Worm (Caenorhabditis elegans) whole organism, mixed stage, embryonic: ENCODE measurements around the gene ZK105.12.

Experiments
- blmp-1 ChIP-seq: fragments of 150-350 bp; optimal IDR thresholded peaks from 2 replicates; lab custom pipeline; 2014; ENCODE audit warnings: missing biosample characterization, missing genetic modification characterization
- ces-1 ChIP-seq: fragments of 150-350 bp; optimal IDR thresholded peaks from 2 replicates; lab custom pipeline; 2014; ENCODE audit warnings: missing biosample characterization, missing genetic modification reagents, missing genetic modification characterization
- drap-1 ChIP-seq: fragments of 200-800 bp; sonication (Bioruptor generic); optimal IDR thresholded peaks from 3 replicates; lab custom pipeline; 2018; ENCODE audit warnings: mild to moderate bottlenecking, missing genetic modification characterization, missing compliant biosample characterization
- lsy-2 ChIP-seq: fragments of 150-350 bp; optimal IDR thresholded peaks from 2 replicates; lab custom pipeline; 2014; ENCODE audit warnings: missing biosample characterization, missing genetic modification characterization
- mls-2 ChIP-seq: sonication (generic microtip); optimal IDR thresholded peaks from 2 replicates; lab custom pipeline; 2016; ENCODE audit warnings: mild to moderate bottlenecking, missing genetic modification characterization, moderate library complexity, missing compliant biosample characterization
- nhr-28 ChIP-seq: fragments of 150-350 bp; optimal IDR thresholded peaks from 2 replicates; lab custom pipeline; 2014; ENCODE audit warnings: missing biosample characterization, missing genetic modification characterization
- pha-4 ChIP-seq: fragments of 150-350 bp; optimal IDR thresholded peaks from 2 replicates; lab custom pipeline; 2018; ENCODE audit warnings: missing biosample characterization, missing genetic modification reagents, missing genetic modification characterization
- snpc-4 ChIP-seq: fragments of 150-350 bp; optimal IDR thresholded peaks from 2 replicates; lab custom pipeline; 2014; ENCODE audit warnings: missing biosample characterization, missing genetic modification characterization
- unc-62 ChIP-seq: fragments of 150-350 bp; optimal IDR thresholded peaks from 2 replicates; lab custom pipeline; 2014; ENCODE audit warnings: missing biosample characterization, missing genetic modification reagents, missing genetic modification characterization
- ztf-11 ChIP-seq: fragments of 150-350 bp; optimal IDR thresholded peaks from 2 replicates; lab custom pipeline; 2014; ENCODE audit warnings: missing biosample characterization, missing genetic modification characterization

DNA sequence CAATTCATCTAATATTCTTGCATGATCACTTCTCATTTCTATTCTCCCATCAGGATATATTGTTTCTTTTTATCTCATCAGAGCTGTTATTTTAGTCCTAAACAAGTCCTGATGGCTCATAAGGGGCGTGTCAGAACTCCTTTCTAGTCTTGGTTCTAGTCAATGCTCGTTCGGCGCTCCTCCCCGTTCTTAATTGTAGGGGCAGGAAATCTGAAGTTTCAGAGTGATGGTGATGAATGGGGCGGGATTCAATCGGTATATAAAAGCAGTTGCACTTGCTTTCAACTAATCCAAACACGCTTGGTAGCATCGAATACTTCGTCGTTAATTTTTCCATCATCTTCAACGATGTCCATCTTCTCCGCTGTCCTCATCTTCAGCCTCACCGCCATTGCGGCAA, 43.7 kb downstream of the ZK105.12 start, which contains the start of gene C12D5.4:
- TF ChIP-seq lsy-2 (tag; lab: Kevin White, UChicago) = no peak
- no peak for TF ChIP-seq mls-2 (tag; lab: Kevin White, UChicago)
- TF ChIP-seq nhr-28 (tag; lab: Kevin White, UChicago) = no peak
- TF ChIP-seq blmp-1 = no peak
- no peak for TF ChIP-seq drap-1 (GFP tag; lab: Kevin White, UChicago)
- no peak for TF ChIP-seq pha-4 (tag; lab: Kevin White, UChicago)
- no peak for TF ChIP-seq unc-62
- TF ChIP-seq ces-1 (GFP tag; lab: Kevin White, UChicago) = no peak
- TF ChIP-seq snpc-4 (tag; lab: Kevin White, UChicago) = no peak
- TF ChIP-seq ztf-11 (tag; lab: Kevin White, UChicago) = no peak
